Worm (Caenorhabditis elegans) whole organism, L1 larva: ENCODE measurements around the gene clk-2.

Source experiments
- C04F5.9 ChIP-seq: sonication (generic microtip); optimal IDR thresholded peaks from 2 replicates; lab custom pipeline; 2016; ENCODE audit warnings: missing genetic modification characterization, missing compliant biosample characterization
- C16A3.4 ChIP-seq: fragments of 150-350 bp; optimal IDR thresholded peaks from 2 replicates; lab custom pipeline; 2014; ENCODE audit warnings: missing biosample characterization, missing genetic modification characterization
- C34B4.2 ChIP-seq: sonication (generic microtip); optimal IDR thresholded peaks from 2 replicates; lab custom pipeline; 2017; ENCODE audit warnings: mild to moderate bottlenecking, missing genetic modification characterization, missing compliant biosample characterization
- blmp-1 ChIP-seq: fragments of 150-350 bp; optimal IDR thresholded peaks from 2 replicates; lab custom pipeline; 2014; ENCODE audit warnings: missing biosample characterization, missing genetic modification characterization
- ceh-8 ChIP-seq: fragments of 200-800 bp; sonication (Bioruptor generic); optimal IDR thresholded peaks from 2 replicates; lab custom pipeline; 2018; ENCODE audit warnings: mild to moderate bottlenecking, missing genetic modification characterization, moderate library complexity, missing compliant biosample characterization
- ceh-82 ChIP-seq, 3 experiments: fragments of 150-350 bp in 1 of 3; sonication (generic microtip) in 2 of 3; optimal IDR thresholded peaks; 2 replicates each; lab custom pipeline; 2014 to 2017; ENCODE audit warnings: missing biosample characterization in 3 of 3, missing genetic modification characterization in 3 of 3
- ceh-90 ChIP-seq: sonication (generic microtip); optimal IDR thresholded peaks from 2 replicates; lab custom pipeline; 2016; ENCODE audit warnings: missing genetic modification characterization, missing compliant biosample characterization
- dpl-1 ChIP-seq, 3 experiments: fragments of 150-350 bp in 2 of 3; sonication (generic microtip) in 1 of 3; optimal IDR thresholded peaks; 2 replicates each; lab custom pipeline; 2014 to 2017; ENCODE audit warnings: missing biosample characterization in 3 of 3, missing genetic modification characterization in 3 of 3, missing genetic modification reagents in 3 of 3
- efl-1 ChIP-seq, 4 experiments: fragments of 150-350 bp; optimal IDR thresholded peaks in 3 of 4; peaks in 1 of 4; 1 replicate in 1 of 4; 2 replicates in 3 of 4; lab custom pipeline; 2014; ENCODE audit warnings: missing biosample characterization in 2 of 4, missing genetic modification characterization in 2 of 4, missing genetic modification reagents in 2 of 4
- egl-27 ChIP-seq, 2 experiments: fragments of 150-350 bp in 1 of 2; sonication (generic microtip); optimal IDR thresholded peaks; 3 replicates each; lab custom pipeline; 2017 to 2018; ENCODE audit warnings: missing biosample characterization in 2 of 2, missing genetic modification characterization in 2 of 2, missing genetic modification reagents in 2 of 2
- elt-2 ChIP-seq: sonication (generic microtip); optimal IDR thresholded peaks from 2 replicates; lab custom pipeline; 2016; ENCODE audit warnings: missing genetic modification characterization, mild to moderate bottlenecking, inconsistent platforms, missing compliant biosample characterization, missing genetic modification reagents
- elt-3 ChIP-seq, 6 experiments: fragments of 150-350 bp in 1 of 6; sonication (generic microtip); optimal IDR thresholded peaks; 2 replicates each; lab custom pipeline; 2017 to 2018; ENCODE audit warnings: missing biosample characterization in 6 of 6, missing genetic modification characterization in 6 of 6, inconsistent platforms in 1 of 6
- fkh-4 ChIP-seq: sonication (generic microtip); optimal IDR thresholded peaks from 2 replicates; lab custom pipeline; 2016; ENCODE audit warnings: missing compliant biosample characterization, missing genetic modification characterization, borderline replicate concordance
- fkh-8 ChIP-seq: sonication (generic microtip); optimal IDR thresholded peaks from 2 replicates; lab custom pipeline; 2016; ENCODE audit warnings: mild to moderate bottlenecking, missing genetic modification characterization, missing compliant biosample characterization
- grh-1 ChIP-seq: fragments of 200-800 bp; sonication (Bioruptor generic); IDR thresholded peaks from 2 replicates; pipeline ENCODE4 v1.3.6; 2022; ENCODE audit warnings: missing genetic modification reagents, missing genetic modification characterization, missing compliant biosample characterization
- hlh-4 ChIP-seq: sonication (generic microtip); optimal IDR thresholded peaks from 2 replicates; lab custom pipeline; 2016; ENCODE audit warnings: mild to moderate bottlenecking, missing genetic modification characterization, missing compliant biosample characterization
- lin-13 ChIP-seq: fragments of 150-350 bp; optimal IDR thresholded peaks from 2 replicates; lab custom pipeline; 2014; ENCODE audit warnings: missing biosample characterization, missing genetic modification reagents, missing genetic modification characterization
- lin-14 ChIP-seq: fragments of 200-800 bp; sonication (Bioruptor generic); optimal IDR thresholded peaks from 2 replicates; lab custom pipeline; 2018; ENCODE audit warnings: mild to moderate bottlenecking, missing genetic modification characterization, moderate library complexity, missing compliant biosample characterization
- lin-35 ChIP-seq, 2 experiments: fragments of 150-350 bp; optimal IDR thresholded peaks; 2 replicates each; lab custom pipeline; 2014; ENCODE audit warnings: missing biosample characterization in 2 of 2, missing genetic modification characterization in 2 of 2, missing genetic modification reagents in 2 of 2
- lsy-2 ChIP-seq, 2 experiments: fragments of 150-350 bp; optimal IDR thresholded peaks; 2 replicates each; lab custom pipeline; 2014; ENCODE audit warnings: missing biosample characterization in 2 of 2, missing genetic modification characterization in 2 of 2
- mep-1 ChIP-seq: fragments of 150-350 bp; optimal IDR thresholded peaks from 2 replicates; lab custom pipeline; 2014; ENCODE audit warnings: missing biosample characterization, missing genetic modification characterization
- nhr-20 ChIP-seq: sonication (generic microtip); optimal IDR thresholded peaks from 2 replicates; lab custom pipeline; 2016; ENCODE audit warnings: mild to moderate bottlenecking, missing genetic modification characterization, missing compliant biosample characterization
- nhr-47 ChIP-seq: sonication (generic microtip); optimal IDR thresholded peaks from 2 replicates; lab custom pipeline; 2016; ENCODE audit warnings: mild to moderate bottlenecking, missing genetic modification characterization, moderate library complexity, missing compliant biosample characterization
- nhr-71 ChIP-seq: sonication (generic microtip); optimal IDR thresholded peaks from 2 replicates; lab custom pipeline; 2016; ENCODE audit warnings: mild to moderate bottlenecking, missing genetic modification characterization, moderate library complexity, missing compliant biosample characterization
- nhr-77 ChIP-seq: fragments of 150-350 bp; optimal IDR thresholded peaks from 2 replicates; lab custom pipeline; 2014; ENCODE audit warnings: missing biosample characterization, missing genetic modification characterization
- nhr-85 ChIP-seq: sonication (generic microtip); peaks from one replicate; lab custom pipeline; 2016; ENCODE audit warnings: missing genetic modification characterization, inconsistent platforms, missing compliant biosample characterization
- nhr-90 ChIP-seq: sonication (generic microtip); optimal IDR thresholded peaks from 2 replicates; lab custom pipeline; 2016; ENCODE audit warnings: mild to moderate bottlenecking, missing genetic modification characterization, missing compliant biosample characterization; ENCODE audit not compliant: poor library complexity
- pag-3 ChIP-seq: sonication (generic microtip); optimal IDR thresholded peaks from 2 replicates; lab custom pipeline; 2017; ENCODE audit warnings: missing genetic modification characterization, mild to moderate bottlenecking, missing compliant biosample characterization, antibody characterized with exemption, borderline replicate concordance; ENCODE audit not compliant: insufficient read depth
- rnt-1 ChIP-seq: sonication (generic microtip); optimal IDR thresholded peaks from 2 replicates; lab custom pipeline; 2016; ENCODE audit warnings: mild to moderate bottlenecking, missing genetic modification characterization, moderate library complexity, missing compliant biosample characterization
- snu-23 ChIP-seq: sonication (generic microtip); optimal IDR thresholded peaks from 2 replicates; lab custom pipeline; 2016; ENCODE audit warnings: missing genetic modification characterization, missing compliant biosample characterization
- swsn-7 ChIP-seq: sonication (generic microtip); optimal IDR thresholded peaks from 2 replicates; lab custom pipeline; 2016; ENCODE audit warnings: missing genetic modification characterization, missing compliant biosample characterization
- tbx-2 ChIP-seq: sonication (generic microtip); optimal IDR thresholded peaks from 2 replicates; lab custom pipeline; 2016; ENCODE audit warnings: missing genetic modification characterization, missing compliant biosample characterization
- tlp-1 ChIP-seq: fragments of 150-350 bp; optimal IDR thresholded peaks from 2 replicates; lab custom pipeline; 2014; ENCODE audit warnings: missing biosample characterization, missing genetic modification characterization
- unc-130 ChIP-seq: fragments of 150-350 bp; optimal IDR thresholded peaks from 2 replicates; lab custom pipeline; 2017; ENCODE audit warnings: missing biosample characterization, missing genetic modification characterization, inconsistent platforms
- unc-86 ChIP-seq: sonication (generic microtip); optimal IDR thresholded peaks from 2 replicates; lab custom pipeline; 2016; ENCODE audit warnings: missing genetic modification characterization, missing compliant biosample characterization
- xbp-1 ChIP-seq: sonication (generic microtip); optimal IDR thresholded peaks from 2 replicates; lab custom pipeline; 2016; ENCODE audit warnings: missing genetic modification characterization, missing compliant biosample characterization
- zag-1 ChIP-seq: fragments of 150-350 bp; optimal IDR thresholded peaks from 2 replicates; lab custom pipeline; 2014; ENCODE audit warnings: missing biosample characterization, missing genetic modification characterization

clk-2 gene

DNA sequence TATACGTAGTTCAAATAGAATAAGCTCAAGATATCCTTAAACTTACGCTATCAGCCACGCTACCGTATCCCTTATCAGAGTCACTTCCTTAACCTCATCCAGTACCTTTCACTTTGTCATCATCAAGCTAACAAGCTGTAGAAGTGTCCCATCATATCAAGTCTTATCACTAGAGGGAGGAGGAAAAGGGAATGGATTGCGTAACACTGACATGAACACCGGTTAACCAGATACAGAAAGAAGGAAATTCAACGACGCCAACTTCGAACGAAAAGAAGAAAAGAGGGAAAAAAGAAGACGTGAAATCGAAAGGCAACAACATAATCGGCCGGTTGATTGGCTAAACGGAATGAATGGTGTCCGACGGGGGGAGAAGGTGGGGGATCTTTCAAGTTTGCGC is 28.3 kb downstream of the clk-2 start:
- TF ChIP-seq blmp-1 (tag; lab: Kevin White, UChicago), result peak; percentile 82
- TF ChIP-seq elt-2, result no peak
- no peak for TF ChIP-seq tlp-1
- no peak for TF ChIP-seq hlh-4
- TF ChIP-seq C34B4.2 (tag; lab: Kevin White, UChicago), result no peak

- TF ChIP-seq fkh-8 (tag; lab: Kevin White, UChicago), result no peak
- TF ChIP-seq lin-13 (GFP tag; lab: Kevin White, UChicago), result no peak
- TF ChIP-seq tbx-2 (tag; lab: Kevin White, UChicago), result peak; percentile 17
- peak; percentile 39 for TF ChIP-seq nhr-90 (tag; lab: Kevin White, UChicago)
- peak; percentile 43 for TF ChIP-seq nhr-20 (tag; lab: Kevin White, UChicago)
- 0 out of 2 replicates have a peak, but pooled peaks have one; percentile 11 for TF ChIP-seq grh-1 (GFP tag; lab: Robert Waterston, UW)
- TF ChIP-seq blmp-1 (tag; lab: Kevin White, UChicago), result peak; percentile 65
- TF ChIP-seq nhr-71 (tag; lab: Kevin White, UChicago), result peak; percentile 43
- peak; percentile 91 for TF ChIP-seq pag-3 (tag; lab: Kevin White, UChicago)
- peak; percentile 4 to 21 for TF ChIP-seq lsy-2 (tag; optimal IDR thresholded peaks at IDR 0.05; lab: Kevin White, UChicago)
- TF ChIP-seq nhr-85, result peak; percentile 85
- no peak for TF ChIP-seq C04F5.9 (tag; lab: Kevin White, UChicago)
- no peak for TF ChIP-seq elt-2
- TF ChIP-seq snu-23 (GFP tag; lab: Kevin White, UChicago), result peak; percentile 49
- TF ChIP-seq dpl-1 (GFP tag; optimal IDR thresholded peaks at IDR 0.05; lab: Kevin White, UChicago), result peak in 1 of 3 experiments; percentile 15
- TF ChIP-seq lin-14 (GFP tag; lab: Kevin White, UChicago), result peak; percentile 72
- TF ChIP-seq elt-3 (tag; optimal IDR thresholded peaks at IDR 0.05; lab: Kevin White, UChicago), result peak in 4 of 6 experiments; percentile 11 to 65 (median 39)
- TF ChIP-seq ceh-8 (GFP tag; lab: Kevin White, UChicago), result no peak
- no peak for TF ChIP-seq lin-35 (GFP tag; optimal IDR thresholded peaks at IDR 0.05; lab: Kevin White, UChicago)
Observed at ce11 chrIII:7489055-7489534, 29.2 kb downstream of the clk-2 start, which contains the start of gene mup-4. Gene mup-4, minus strand, starts transcription at chrIII:7489105.

ce11 chrIII:7488303-7488702 is 30.0 kb downstream of the clk-2 start:
- TF ChIP-seq rnt-1 (tag; lab: Kevin White, UChicago), result no peak
- TF ChIP-seq elt-3 (tag; optimal IDR thresholded peaks at IDR 0.05; lab: Kevin White, UChicago), result peak; percentile 55 to 95 (median 86)
- TF ChIP-seq blmp-1 (tag; lab: Kevin White, UChicago), result peak; percentile 91
- peak; percentile 37 for TF ChIP-seq tbx-2 (tag; lab: Kevin White, UChicago)
- TF ChIP-seq nhr-90 (tag; lab: Kevin White, UChicago), result peak; percentile 63
- no peak for TF ChIP-seq zag-1
- TF ChIP-seq lin-13 (GFP tag; lab: Kevin White, UChicago), result no peak
- TF ChIP-seq lin-14 (GFP tag; lab: Kevin White, UChicago), result peak; percentile 94
- TF ChIP-seq fkh-4 (tag; lab: Kevin White, UChicago), result no peak
- TF ChIP-seq unc-86 (tag; lab: Kevin White, UChicago), result no peak
- peak in 1 of 2 experiments; percentile 12 for TF ChIP-seq lin-35 (GFP tag; optimal IDR thresholded peaks at IDR 0.05; lab: Kevin White, UChicago)
- TF ChIP-seq pag-3 (tag; lab: Kevin White, UChicago), result peak; percentile 99
- TF ChIP-seq nhr-20 (tag; lab: Kevin White, UChicago), result peak; percentile 78
- no peak for TF ChIP-seq ceh-82 (tag; optimal IDR thresholded peaks at IDR 0.05; lab: Kevin White, UChicago)
- peak; percentile 22 for TF ChIP-seq nhr-47
- TF ChIP-seq dpl-1 (GFP tag; optimal IDR thresholded peaks at IDR 0.05; lab: Kevin White, UChicago), result peak in 2 of 3 experiments; percentile 9 to 16
- TF ChIP-seq nhr-77 (tag; lab: Kevin White, UChicago), result peak; percentile 15
- peak in 1 of 2 experiments; percentile 3 for TF ChIP-seq efl-1 (optimal IDR thresholded peaks at IDR 0.05; lab: Kevin White, UChicago)
- TF ChIP-seq efl-1 (GFP tag; optimal IDR thresholded peaks at IDR 0.05 in 1 of 2; lab: Kevin White, UChicago), result peak in 1 of 2 experiments; percentile 6
- TF ChIP-seq nhr-71 (tag; lab: Kevin White, UChicago), result peak; percentile 73
- TF ChIP-seq lsy-2 (tag; optimal IDR thresholded peaks at IDR 0.05; lab: Kevin White, UChicago), result peak; percentile 22 to 47
- TF ChIP-seq swsn-7 (tag; lab: Kevin White, UChicago), result no peak
- TF ChIP-seq ceh-90 (tag; lab: Kevin White, UChicago), result no peak
- peak; percentile 59 for TF ChIP-seq mep-1 (tag; lab: Kevin White, UChicago)
- TF ChIP-seq egl-27 (tag; optimal IDR thresholded peaks at IDR 0.05; lab: Kevin White, UChicago), result no peak
- peak; percentile 36 for TF ChIP-seq C16A3.4
- TF ChIP-seq unc-130 (tag; lab: Kevin White, UChicago), result peak; percentile 32
- peak; percentile 5 for TF ChIP-seq xbp-1 (tag; lab: Kevin White, UChicago)
- TF ChIP-seq snu-23 (GFP tag; lab: Kevin White, UChicago), result peak; percentile 76
- TF ChIP-seq nhr-85, result peak; percentile 96
- TF ChIP-seq, all 84 proteins: peak for 20
